Worm (Caenorhabditis elegans) whole organism, L4 larva: ENCODE data around the gene sek-4.

Experiments
- D1046.2 ChIP-seq: fragments of 200-800 bp; sonication (Bioruptor generic); IDR thresholded peaks from 2 replicates; pipeline ENCODE4 v1.3.6; 2022; ENCODE audit warnings: missing genetic modification characterization, missing compliant biosample characterization
- F44E2.7 ChIP-seq: fragments of 200-800 bp; sonication (Bioruptor generic); IDR thresholded peaks from 2 replicates; pipeline ENCODE4 v2.1.2; 2022; ENCODE audit warnings: missing genetic modification characterization, missing compliant biosample characterization
- F49E8.2 ChIP-seq: sonication (generic microtip); optimal IDR thresholded peaks from 2 replicates; lab custom pipeline; 2016; ENCODE audit warnings: missing compliant biosample characterization, mild to moderate bottlenecking, missing genetic modification characterization, borderline replicate concordance
- R02D3.7 ChIP-seq: fragments of 150-350 bp; sonication (generic microtip); optimal IDR thresholded peaks from 3 replicates; lab custom pipeline; 2014; ENCODE audit warnings: missing biosample characterization, missing genetic modification characterization
- T20F7.1 ChIP-seq: fragments of 200-800 bp; sonication (Bioruptor generic); optimal IDR thresholded peaks from 2 replicates; lab custom pipeline; 2018; ENCODE audit warnings: mild to moderate bottlenecking, missing genetic modification characterization, missing compliant biosample characterization
- T26A8.4 ChIP-seq: fragments of 200-800 bp; sonication (Bioruptor generic); IDR thresholded peaks from 2 replicates; pipeline ENCODE4 v1.3.6; 2022; ENCODE audit warnings: missing genetic modification characterization, missing compliant biosample characterization
- Y105C5A.15 ChIP-seq: fragments of 200-800 bp; sonication (Bioruptor generic); IDR thresholded peaks from 2 replicates; pipeline ENCODE4 v1.3.6; 2022; ENCODE audit warnings: missing genetic modification characterization, missing compliant biosample characterization
- Y48G9A.11 ChIP-seq: fragments of 200-800 bp; sonication (Bioruptor generic); IDR thresholded peaks from 2 replicates; pipeline ENCODE4 v1.3.6; 2022; ENCODE audit warnings: missing genetic modification reagents, missing genetic modification characterization, missing compliant biosample characterization
- aha-1 ChIP-seq: fragments of 150-350 bp; peaks from one replicate; lab custom pipeline; 2014; ENCODE audit warnings: missing biosample characterization, missing genetic modification characterization
- aly-2 ChIP-seq: sonication (generic microtip); optimal IDR thresholded peaks from 2 replicates; lab custom pipeline; 2018; ENCODE audit warnings: missing biosample characterization, missing genetic modification characterization
- ama-1 ChIP-seq: fragments of 150-350 bp; optimal IDR thresholded peaks from 2 replicates; lab custom pipeline; 2014; ENCODE audit warnings: inconsistent platforms, mixed read lengths
- attf-4 ChIP-seq: sonication (generic microtip); optimal IDR thresholded peaks from 3 replicates; lab custom pipeline; 2017; ENCODE audit warnings: missing biosample characterization, missing genetic modification characterization
- ceh-82 ChIP-seq: sonication (generic microtip); optimal IDR thresholded peaks from 2 replicates; lab custom pipeline; 2017; ENCODE audit warnings: missing biosample characterization, missing genetic modification characterization
- daf-12 ChIP-seq: fragments of 150-350 bp; optimal IDR thresholded peaks from 2 replicates; lab custom pipeline; 2014; ENCODE audit warnings: missing biosample characterization, missing genetic modification reagents, missing genetic modification characterization
- daf-16 ChIP-seq, 3 experiments: sonication (generic microtip); optimal IDR thresholded peaks; 2 replicates each; lab custom pipeline; 2016 to 2017; ENCODE audit warnings: missing genetic modification characterization in 3 of 3, missing genetic modification reagents in 3 of 3, mild to moderate bottlenecking in 2 of 3, missing compliant biosample characterization in 2 of 3, missing biosample characterization in 1 of 3, moderate library complexity in 1 of 3
- daf-8 ChIP-seq: fragments of 200-800 bp; sonication (Bioruptor generic); IDR thresholded peaks from 2 replicates; pipeline ENCODE4 v1.3.6; 2022; ENCODE audit warnings: missing genetic modification characterization, missing compliant biosample characterization
- dmd-6 ChIP-seq: fragments of 200-800 bp; sonication (Bioruptor generic); IDR thresholded peaks from 2 replicates; pipeline ENCODE4 v1.3.6; 2022; ENCODE audit warnings: missing genetic modification reagents, missing genetic modification characterization, missing compliant biosample characterization
- dmd-8 ChIP-seq: fragments of 200-800 bp; sonication (Bioruptor generic); IDR thresholded peaks from 2 replicates; pipeline ENCODE4 v1.3.6; 2022; ENCODE audit warnings: missing genetic modification characterization, missing compliant biosample characterization
- duxl-1 ChIP-seq: sonication (generic microtip); optimal IDR thresholded peaks from 2 replicates; lab custom pipeline; 2016; ENCODE audit warnings: mild to moderate bottlenecking, missing genetic modification characterization, moderate library complexity, missing compliant biosample characterization; ENCODE audit not compliant: poor library complexity
- egl-27 ChIP-seq: sonication (generic microtip); optimal IDR thresholded peaks from 3 replicates; lab custom pipeline; 2017; ENCODE audit warnings: missing biosample characterization, missing genetic modification reagents, missing genetic modification characterization
- egl-43 ChIP-seq: fragments of 200-800 bp; sonication (Bioruptor generic); IDR thresholded peaks from 2 replicates; pipeline ENCODE4 v1.3.6; 2022; ENCODE audit warnings: missing genetic modification reagents, missing genetic modification characterization, missing compliant biosample characterization
- fkh-10 ChIP-seq: fragments of 150-350 bp; optimal IDR thresholded peaks from 2 replicates; lab custom pipeline; 2014; ENCODE audit warnings: missing biosample characterization, missing genetic modification reagents, missing genetic modification characterization
- fos-1 ChIP-seq: fragments of 150-350 bp; optimal IDR thresholded peaks from 2 replicates; lab custom pipeline; 2014; ENCODE audit warnings: missing biosample characterization, missing genetic modification characterization
- hlh-11 ChIP-seq: fragments of 200-800 bp; sonication (Bioruptor generic); optimal IDR thresholded peaks from 2 replicates; lab custom pipeline; 2018; ENCODE audit warnings: mild to moderate bottlenecking, missing genetic modification characterization, missing compliant biosample characterization
- lin-15B ChIP-seq: fragments of 150-350 bp; sonication (generic microtip); optimal IDR thresholded peaks from 3 replicates; lab custom pipeline; 2014; ENCODE audit warnings: missing biosample characterization, missing genetic modification characterization
- lin-39 ChIP-seq: fragments of 150-350 bp; optimal IDR thresholded peaks from 2 replicates; lab custom pipeline; 2014; ENCODE audit warnings: missing biosample characterization, missing genetic modification reagents, missing genetic modification characterization
- madf-5 ChIP-seq, 2 experiments: fragments of 200-800 bp; sonication (Bioruptor generic); IDR thresholded peaks; 2 replicates each; pipeline ENCODE4 v1.3.6; 2022; ENCODE audit warnings: missing compliant biosample characterization in 2 of 2, missing genetic modification characterization in 2 of 2
- madf-9 ChIP-seq: fragments of 200-800 bp; sonication (Bioruptor generic); conservative IDR thresholded peaks from 2 replicates; pipeline ENCODE4 v1.3.6; 2022; ENCODE audit warnings: missing genetic modification reagents, missing genetic modification characterization, missing compliant biosample characterization
- mdl-1 ChIP-seq, 2 experiments: fragments of 150-350 bp in 1 of 2; sonication (generic microtip) in 1 of 2; optimal IDR thresholded peaks; 2 replicates each; lab custom pipeline; 2014 to 2017; ENCODE audit warnings: missing biosample characterization in 2 of 2, missing genetic modification characterization in 2 of 2
- mep-1 ChIP-seq: fragments of 150-350 bp; sonication (generic microtip); optimal IDR thresholded peaks from 3 replicates; lab custom pipeline; 2014; ENCODE audit warnings: missing biosample characterization, missing genetic modification characterization
- mes-2 ChIP-seq: sonication (generic microtip); optimal IDR thresholded peaks from 2 replicates; lab custom pipeline; 2016; ENCODE audit warnings: missing genotype, mild to moderate bottlenecking, missing genetic modification characterization, missing compliant biosample characterization; ENCODE audit not compliant: poor library complexity, severe bottlenecking
- mxl-3 ChIP-seq: fragments of 200-800 bp; sonication (Bioruptor generic); optimal IDR thresholded peaks from 2 replicates; lab custom pipeline; 2018; ENCODE audit warnings: mild to moderate bottlenecking, missing genetic modification characterization, missing compliant biosample characterization
- nhr-102 ChIP-seq: sonication (generic microtip); optimal IDR thresholded peaks from 2 replicates; lab custom pipeline; 2016; ENCODE audit warnings: mild to moderate bottlenecking, missing genetic modification characterization, moderate library complexity, missing compliant biosample characterization
- nhr-237 ChIP-seq: sonication (generic microtip); optimal IDR thresholded peaks from 2 replicates; lab custom pipeline; 2017; ENCODE audit warnings: missing biosample characterization, missing genetic modification characterization
- nhr-25 ChIP-seq: sonication (generic microtip); optimal IDR thresholded peaks from 2 replicates; lab custom pipeline; 2017; ENCODE audit warnings: missing genetic modification characterization, mild to moderate bottlenecking, missing compliant biosample characterization, antibody characterized with exemption, moderate library complexity, borderline replicate concordance; ENCODE audit not compliant: insufficient read depth
- nhr-28 ChIP-seq: fragments of 150-350 bp; optimal IDR thresholded peaks from 2 replicates; lab custom pipeline; 2014; ENCODE audit warnings: missing biosample characterization, missing genetic modification characterization
- nhr-48 ChIP-seq: sonication (generic microtip); optimal IDR thresholded peaks from 2 replicates; lab custom pipeline; 2016; ENCODE audit warnings: mild to moderate bottlenecking, missing genetic modification characterization, missing compliant biosample characterization
- nhr-6 ChIP-seq: fragments of 150-350 bp; optimal IDR thresholded peaks from 2 replicates; lab custom pipeline; 2014; ENCODE audit warnings: missing biosample characterization, missing genetic modification characterization
- nhr-77 ChIP-seq: fragments of 150-350 bp; optimal IDR thresholded peaks from 2 replicates; lab custom pipeline; 2014; ENCODE audit warnings: missing biosample characterization, missing genetic modification characterization
- php-3 ChIP-seq: fragments of 200-800 bp; sonication (Bioruptor generic); IDR thresholded peaks from 2 replicates; pipeline ENCODE4 v1.3.6; 2022; ENCODE audit warnings: missing genetic modification reagents, missing genetic modification characterization, missing compliant biosample characterization
- pqm-1 ChIP-seq: sonication (generic microtip); optimal IDR thresholded peaks from 2 replicates; lab custom pipeline; 2017; ENCODE audit warnings: missing biosample characterization, missing genetic modification characterization
- set-16 ChIP-seq: fragments of 200-800 bp; sonication (Bioruptor generic); IDR thresholded peaks from 2 replicates; pipeline ENCODE4 v1.3.6; 2022; ENCODE audit warnings: missing genetic modification reagents, missing genetic modification characterization, missing compliant biosample characterization
- spr-1 ChIP-seq: sonication (generic microtip); optimal IDR thresholded peaks from 2 replicates; lab custom pipeline; 2016; ENCODE audit warnings: mild to moderate bottlenecking, missing genetic modification characterization, missing compliant biosample characterization
- spr-3 ChIP-seq: fragments of 200-800 bp; sonication (Bioruptor generic); optimal IDR thresholded peaks from 2 replicates; lab custom pipeline; 2018; ENCODE audit warnings: mild to moderate bottlenecking, missing genetic modification characterization, missing compliant biosample characterization
- unc-130 ChIP-seq: sonication (generic microtip); optimal IDR thresholded peaks from 2 replicates; lab custom pipeline; 2016; ENCODE audit warnings: missing genetic modification reagents, missing genetic modification characterization, missing compliant biosample characterization
- vab-7 ChIP-seq: fragments of 200-800 bp; sonication (Bioruptor generic); IDR thresholded peaks from 2 replicates; pipeline ENCODE4 v1.3.6; 2022; ENCODE audit warnings: missing genetic modification reagents, missing genetic modification characterization, missing compliant biosample characterization
- zag-1 ChIP-seq: fragments of 150-350 bp; optimal IDR thresholded peaks from 2 replicates; lab custom pipeline; 2014; ENCODE audit warnings: missing biosample characterization, missing genetic modification characterization
- zfp-2 ChIP-seq: sonication (generic microtip); optimal IDR thresholded peaks from 2 replicates; lab custom pipeline; 2016; ENCODE audit warnings: mild to moderate bottlenecking, missing genetic modification characterization, missing compliant biosample characterization
- zfp-3 ChIP-seq: fragments of 200-800 bp; sonication (Bioruptor generic); conservative IDR thresholded peaks from 2 replicates; pipeline ENCODE4 v1.3.6; 2022; ENCODE audit warnings: missing genetic modification reagents, missing genetic modification characterization, missing compliant biosample characterization
- zip-2 ChIP-seq: fragments of 150-350 bp; optimal IDR thresholded peaks from 2 replicates; lab custom pipeline; 2014; ENCODE audit warnings: missing biosample characterization, missing genetic modification characterization

Gene sek-4

ce11 chrX:5397300-5397699 is 22.4 kb downstream of the sek-4 start, which contains the start of gene C03F11.2:
TSS of gene C03F11.2 (minus strand) at chrX:5397400.
- peak; percentile 38 for TF ChIP-seq pqm-1 (tag; lab: Kevin White, UChicago)
- TF ChIP-seq nhr-28 (tag; lab: Kevin White, UChicago), result peak; percentile 38
- TF ChIP-seq daf-16 (GFP tag; optimal IDR thresholded peaks at IDR 0.05; lab: Kevin White, UChicago), result no peak
- TF ChIP-seq daf-16 (tag; optimal IDR thresholded peaks at IDR 0.05; lab: Kevin White, UChicago), result peak; percentile 14
- no peak for TF ChIP-seq aly-2 (tag; lab: Kevin White, UChicago)

ce11 chrX:5400524-5400923 is 25.7 kb downstream of the sek-4 start, which contains the start of gene scav-1:
TSS of gene scav-1 (minus strand) at chrX:5400584.
- TF ChIP-seq mep-1 (tag; lab: Kevin White, UChicago) (no peak), attf-4 (tag; lab: Kevin White, UChicago) (no peak), fos-1 (tag; lab: Kevin White, UChicago) (no peak), spr-1 (tag; lab: Kevin White, UChicago) (no peak), R02D3.7 (tag; lab: Kevin White, UChicago) (no peak), lin-39 (tag; lab: Kevin White, UChicago) (no peak), set-16 (no peak), egl-43 (no peak), nhr-28 (tag; lab: Kevin White, UChicago) (peak; percentile 89), dmd-6 (peak; percentile 82), daf-12 (tag; lab: Kevin White, UChicago) (no peak), F44E2.7 (no peak), egl-27 (tag; lab: Kevin White, UChicago) (no peak), vab-7 (GFP tag; lab: Robert Waterston, UW) (no peak), unc-130 (GFP tag; lab: Kevin White, UChicago) (no peak), daf-8 (GFP tag; lab: Robert Waterston, UW) (no peak), mxl-3 (GFP tag; lab: Kevin White, UChicago) (peak; percentile 25), F49E8.2 (tag; lab: Kevin White, UChicago) (no peak), Y48G9A.11 (GFP tag; lab: Robert Waterston, UW) (no peak), fkh-10 (GFP tag; lab: Kevin White, UChicago) (no peak), lin-15B (no peak), nhr-77 (tag; lab: Kevin White, UChicago) (peak; percentile 69), Y105C5A.15 (GFP tag; lab: Robert Waterston, UW) (no peak), aha-1 (no peak), nhr-25 (no peak), mes-2 (tag; lab: Kevin White, UChicago) (peak; percentile 13), madf-9 (no peak), dmd-8 (GFP tag; lab: Robert Waterston, UW) (no peak), zip-2 (tag; lab: Kevin White, UChicago) (no peak), T20F7.1 (GFP tag; lab: Kevin White, UChicago) (no peak), nhr-48 (tag; lab: Kevin White, UChicago) (no peak), madf-5 (GFP tag; IDR thresholded peaks at IDR 0.05; lab: Robert Waterston, UW) (no peak), duxl-1 (tag; lab: Kevin White, UChicago) (no peak), ceh-82 (no peak), ama-1 (lab: Kevin White, UChicago) (no peak), nhr-237 (tag; lab: Kevin White, UChicago) (no peak), hlh-11 (tag; lab: Kevin White, UChicago) (peak; percentile 71), zag-1 (tag; lab: Kevin White, UChicago) (no peak), nhr-102 (tag; lab: Kevin White, UChicago) (no peak), T26A8.4 (no peak), zfp-3 (GFP tag; lab: Robert Waterston, UW) (no peak), php-3 (GFP tag; lab: Robert Waterston, UW) (0 out of 2 replicates have a peak, but pooled peaks have one; percentile 41), spr-3 (GFP tag; lab: Kevin White, UChicago) (no peak), nhr-6 (tag; lab: Kevin White, UChicago) (no peak), D1046.2 (GFP tag; lab: Robert Waterston, UW) (no peak), mdl-1 (tag; optimal IDR thresholded peaks at IDR 0.05; lab: Kevin White, UChicago) (no peak), aly-2 (tag; lab: Kevin White, UChicago) (no peak), zfp-2 (no peak)
